Worm (Caenorhabditis elegans) whole organism, L1 larva: ENCODE data around the gene F49F1.11.

Experiments
- dpl-1 ChIP-seq, 3 experiments: fragments of 150-350 bp in 2 of 3; sonication (generic microtip) in 1 of 3; optimal IDR thresholded peaks; 2 replicates each; lab custom pipeline; 2014 to 2017; ENCODE audit warnings: missing biosample characterization in 3 of 3, missing genetic modification characterization in 3 of 3, missing genetic modification reagents in 3 of 3
- efl-1 ChIP-seq, 4 experiments: fragments of 150-350 bp; optimal IDR thresholded peaks in 3 of 4; peaks in 1 of 4; 1 replicate in 1 of 4; 2 replicates in 3 of 4; lab custom pipeline; 2014; ENCODE audit warnings: missing biosample characterization in 2 of 4, missing genetic modification characterization in 2 of 4, missing genetic modification reagents in 2 of 4
- ets-5 ChIP-seq: fragments of 200-800 bp; sonication (Bioruptor generic); IDR thresholded peaks from 2 replicates; pipeline ENCODE4 v1.3.6; 2022; ENCODE audit warnings: missing genetic modification characterization, missing compliant biosample characterization
- hlh-17 ChIP-seq: fragments of 200-800 bp; sonication (Bioruptor generic); optimal IDR thresholded peaks from 2 replicates; lab custom pipeline; 2018; ENCODE audit warnings: missing genetic modification characterization, mild to moderate bottlenecking, missing compliant biosample characterization, moderate library complexity, borderline replicate concordance
- lin-13 ChIP-seq: fragments of 150-350 bp; optimal IDR thresholded peaks from 2 replicates; lab custom pipeline; 2014; ENCODE audit warnings: missing biosample characterization, missing genetic modification reagents, missing genetic modification characterization
- lin-35 ChIP-seq, 2 experiments: fragments of 150-350 bp; optimal IDR thresholded peaks; 2 replicates each; lab custom pipeline; 2014; ENCODE audit warnings: missing biosample characterization in 2 of 2, missing genetic modification characterization in 2 of 2, missing genetic modification reagents in 2 of 2
- lsy-2 ChIP-seq, 2 experiments: fragments of 150-350 bp; optimal IDR thresholded peaks; 2 replicates each; lab custom pipeline; 2014; ENCODE audit warnings: missing biosample characterization in 2 of 2, missing genetic modification characterization in 2 of 2
- pag-3 ChIP-seq: sonication (generic microtip); optimal IDR thresholded peaks from 2 replicates; lab custom pipeline; 2017; ENCODE audit warnings: missing genetic modification characterization, mild to moderate bottlenecking, missing compliant biosample characterization, antibody characterized with exemption, borderline replicate concordance; ENCODE audit not compliant: insufficient read depth
- unc-130 ChIP-seq: fragments of 150-350 bp; optimal IDR thresholded peaks from 2 replicates; lab custom pipeline; 2017; ENCODE audit warnings: missing biosample characterization, missing genetic modification characterization, inconsistent platforms
- zag-1 ChIP-seq: fragments of 150-350 bp; optimal IDR thresholded peaks from 2 replicates; lab custom pipeline; 2014; ENCODE audit warnings: missing biosample characterization, missing genetic modification characterization
- ztf-4 ChIP-seq: fragments of 150-350 bp; optimal IDR thresholded peaks from 2 replicates; lab custom pipeline; 2014; ENCODE audit warnings: missing biosample characterization, missing genetic modification characterization

DNA sequence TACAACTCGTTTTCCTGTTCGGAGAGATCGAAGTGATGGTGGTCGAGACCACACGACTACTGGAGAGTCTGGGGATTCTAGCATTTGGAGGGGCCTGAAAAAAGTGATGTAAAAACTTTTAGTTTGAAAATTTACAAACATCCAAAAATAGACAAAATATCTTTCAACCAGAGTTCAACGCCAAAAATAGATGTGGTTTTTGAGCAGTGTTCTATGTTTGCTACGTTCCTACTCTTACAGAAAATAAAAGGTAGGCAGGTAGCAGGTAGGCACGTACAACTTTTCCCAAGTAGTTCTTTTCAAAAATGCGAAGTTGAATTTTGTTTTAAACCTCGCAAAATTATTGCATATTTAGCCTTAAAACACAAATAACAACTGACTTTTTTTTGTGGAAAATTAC lies 28.8 kb downstream of the F49F1.11 start, which contains the start of gene F49F1.14:
- TF ChIP-seq zag-1 (tag; lab: Kevin White, UChicago): no peak
- no peak for TF ChIP-seq unc-130 (tag; lab: Kevin White, UChicago)
- TF ChIP-seq dpl-1 (GFP tag; optimal IDR thresholded peaks at IDR 0.05; lab: Kevin White, UChicago): no peak
- no peak for TF ChIP-seq pag-3
- TF ChIP-seq lsy-2 (tag; optimal IDR thresholded peaks at IDR 0.05; lab: Kevin White, UChicago): no peak
- no peak for TF ChIP-seq lin-13 (GFP tag; lab: Kevin White, UChicago)
- no peak for TF ChIP-seq lin-35 (GFP tag; optimal IDR thresholded peaks at IDR 0.05; lab: Kevin White, UChicago)
- TF ChIP-seq ets-5 (GFP tag; lab: Robert Waterston, UW): no peak
- TF ChIP-seq efl-1 (optimal IDR thresholded peaks at IDR 0.05; lab: Kevin White, UChicago): no peak
- no peak for TF ChIP-seq efl-1 (GFP tag; optimal IDR thresholded peaks at IDR 0.05 in 1 of 2; lab: Kevin White, UChicago)
- no peak for TF ChIP-seq ztf-4 (tag; lab: Kevin White, UChicago)
- TF ChIP-seq hlh-17 (GFP tag; lab: Kevin White, UChicago): no peak
